Worm (Caenorhabditis elegans): Measurements from ENCODE around the gene B0403.6.

B0403.6 gene

ce11 chrX:7075250-7075649 is at the start of gene B0403.6:
Gene B0403.6, minus strand, starts transcription at chrX:7075350.
- no peak for TF ChIP-seq unc-62 (GFP tag; optimal IDR thresholded peaks at IDR 0.05)

ce11 chrX:7124044-7124443 is 48.9 kb upstream of the B0403.6 start:
- no peak for TF ChIP-seq unc-62 (GFP tag; optimal IDR thresholded peaks at IDR 0.05)

- TF ChIP-seq unc-62 (GFP tag; optimal IDR thresholded peaks at IDR 0.05): no peak
Measured at ce11 chrX:7122655-7123054, 47.5 kb upstream of the B0403.6 start.

- no peak for TF ChIP-seq unc-62 (GFP tag; optimal IDR thresholded peaks at IDR 0.05)
Measured at ce11 chrX:7116896-7117295, 41.7 kb upstream of the B0403.6 start, which contains the start of gene hen-1. Gene hen-1, minus strand, starts transcription at chrX:7116996.

ce11 chrX:7112589-7112988 is 37.4 kb upstream of the B0403.6 start, which contains the start of gene C36B7.1:
Gene C36B7.1, plus strand, starts transcription at chrX:7112889.
- no peak for TF ChIP-seq unc-62 (GFP tag; optimal IDR thresholded peaks at IDR 0.05)

- TF ChIP-seq unc-62 (GFP tag; optimal IDR thresholded peaks at IDR 0.05): no peak
Measured at ce11 chrX:7106103-7106502, 31.0 kb upstream of the B0403.6 start, which contains the start of gene C36B7.2. Gene C36B7.2, plus strand, starts transcription at chrX:7106403.

- TF ChIP-seq unc-62 (GFP tag; optimal IDR thresholded peaks at IDR 0.05): no peak
Measured at ce11 chrX:7101477-7101876, 26.3 kb upstream of the B0403.6 start, which contains the start of gene C36B7.3. Gene C36B7.3, plus strand, starts transcription at chrX:7101777.

ce11 chrX:7100290-7100689 is 25.1 kb upstream of the B0403.6 start, which contains the start of gene C36B7.6:
Gene C36B7.6, minus strand, starts transcription at chrX:7100338.
- TF ChIP-seq unc-62 (GFP tag; optimal IDR thresholded peaks at IDR 0.05): no peak

- TF ChIP-seq unc-62 (GFP tag; optimal IDR thresholded peaks at IDR 0.05): no peak
Measured at ce11 chrX:7099049-7099448, 23.9 kb upstream of the B0403.6 start.

- no peak for TF ChIP-seq unc-62 (GFP tag; optimal IDR thresholded peaks at IDR 0.05)
Measured at ce11 chrX:7096349-7096748, 21.2 kb upstream of the B0403.6 start, which contains the start of gene C36B7.5. Gene C36B7.5, minus strand, starts transcription at chrX:7096449.

ce11 chrX:7085912-7086311 is 10.8 kb upstream of the B0403.6 start, which contains the start of gene C36B7.4:
Gene C36B7.4, minus strand, starts transcription at chrX:7086012.
- TF ChIP-seq unc-62 (GFP tag; optimal IDR thresholded peaks at IDR 0.05): no peak

ce11 chrX:7085067-7085466 is 9.9 kb upstream of the B0403.6 start, which contains the start of gene Y1B5A.1:
Gene Y1B5A.1, plus strand, starts transcription at chrX:7085367.
- TF ChIP-seq unc-62 (GFP tag; optimal IDR thresholded peaks at IDR 0.05): no peak

ce11 chrX:7076485-7076884 is 1.3 kb upstream of the B0403.6 start:
- TF ChIP-seq unc-62 (GFP tag; optimal IDR thresholded peaks at IDR 0.05): no peak

- TF ChIP-seq unc-62 (GFP tag; optimal IDR thresholded peaks at IDR 0.05): no peak
Measured at ce11 chrX:7068400-7068799, 6.8 kb downstream of the B0403.6 start, which contains the start of gene pdi-6. Gene pdi-6, minus strand, starts transcription at chrX:7068563.

ce11 chrX:7067250-7067958 is 7.7 kb downstream of the B0403.6 start:
- TF ChIP-seq unc-62 (GFP tag; optimal IDR thresholded peaks at IDR 0.05): no peak

- no peak for TF ChIP-seq unc-62 (GFP tag; optimal IDR thresholded peaks at IDR 0.05)
Measured at ce11 chrX:7066003-7066402, 9.1 kb downstream of the B0403.6 start.

- TF ChIP-seq unc-62 (GFP tag; optimal IDR thresholded peaks at IDR 0.05): no peak
Measured at ce11 chrX:7063236-7063635, 11.9 kb downstream of the B0403.6 start, which contains the start of gene B0403.3. Gene B0403.3, minus strand, starts transcription at chrX:7063336.

All from whole organism, dauer.